Fruit fly (Drosophila melanogaster) whole organism, embryonic: ENCODE measurements around the gene TotX.

ENCODE experiments used
- Asciz ChIP-seq: fragments of 200-800 bp; sonication (Bioruptor generic); optimal IDR thresholded peaks from 2 replicates; lab custom pipeline; 2017; ENCODE audit warnings: missing biosample characterization, mild to moderate bottlenecking, missing genetic modification characterization, missing genetic modification reagents
- CG10209 ChIP-seq: fragments of 200-800 bp; sonication (Bioruptor generic); optimal IDR thresholded peaks from 3 replicates; lab custom pipeline; 2017; ENCODE audit warnings: missing biosample characterization, mild to moderate bottlenecking, missing genetic modification characterization, missing genetic modification reagents
- CG10565 ChIP-seq: fragments of 200-800 bp; sonication (Bioruptor generic); optimal IDR thresholded peaks from 3 replicates; lab custom pipeline; 2016; ENCODE audit warnings: missing biosample characterization, mild to moderate bottlenecking, missing genetic modification characterization
- CG11085 ChIP-seq: fragments of 200-800 bp; sonication (Bioruptor generic); IDR thresholded peaks from 2 replicates; pipeline ENCODE4 v1.3.6; 2022; ENCODE audit warnings: missing biosample characterization, missing genetic modification characterization
- CG13624 ChIP-seq: fragments of 200-800 bp; sonication (Bioruptor generic); optimal IDR thresholded peaks from 2 replicates; lab custom pipeline; 2016; ENCODE audit warnings: missing biosample characterization, missing genetic modification characterization
- CG14014 ChIP-seq: fragments of 200-800 bp; sonication (Bioruptor generic); IDR thresholded peaks from 2 replicates; pipeline ENCODE4 v1.3.6; 2022; ENCODE audit warnings: missing biosample characterization, missing genetic modification characterization
- CG16779 ChIP-seq: fragments of 200-800 bp; sonication (Bioruptor generic); IDR thresholded peaks from 2 replicates; pipeline ENCODE4 v1.3.6; 2022; ENCODE audit warnings: missing biosample characterization, missing genetic modification characterization
- CG16863 ChIP-seq: fragments of 200-800 bp; sonication (Bioruptor generic); optimal IDR thresholded peaks from 3 replicates; lab custom pipeline; 2016; ENCODE audit warnings: missing biosample characterization, missing genetic modification characterization
- CG1832 ChIP-seq: fragments of 200-800 bp; sonication (Bioruptor generic); optimal IDR thresholded peaks from 2 replicates; lab custom pipeline; 2017; ENCODE audit warnings: missing biosample characterization, mild to moderate bottlenecking, missing genetic modification characterization, inconsistent platforms
- CG31365 ChIP-seq: fragments of 200-800 bp; sonication (Bioruptor generic); optimal IDR thresholded peaks from 2 replicates; lab custom pipeline; 2018; ENCODE audit warnings: missing biosample characterization, mild to moderate bottlenecking, missing genetic modification characterization
- CG31441 ChIP-seq: fragments of 200-800 bp; sonication (Bioruptor generic); IDR thresholded peaks from 2 replicates; pipeline ENCODE4 v1.3.6; 2022; ENCODE audit warnings: missing biosample characterization, missing genetic modification characterization
- CG34422 ChIP-seq: fragments of 200-800 bp; sonication (Bioruptor generic); IDR thresholded peaks from 3 replicates; pipeline ENCODE4 v1.3.6; 2022; ENCODE audit warnings: missing biosample characterization, missing genetic modification characterization
- CG4328 ChIP-seq: fragments of 200-800 bp; sonication (Bioruptor generic); optimal IDR thresholded peaks from 3 replicates; lab custom pipeline; 2017; ENCODE audit warnings: missing biosample characterization, missing genetic modification reagents, missing genetic modification characterization
- CG4424 ChIP-seq: fragments of 200-800 bp; sonication (Bioruptor generic); optimal IDR thresholded peaks from 3 replicates; lab custom pipeline; 2016; ENCODE audit warnings: missing biosample characterization, missing genetic modification characterization
- CG4820 ChIP-seq: fragments of 200-800 bp; sonication (Bioruptor generic); optimal IDR thresholded peaks from 3 replicates; lab custom pipeline; 2016; ENCODE audit warnings: missing biosample characterization, missing genetic modification characterization
- CG6791 ChIP-seq: fragments of 200-800 bp; sonication (Bioruptor generic); IDR thresholded peaks from 3 replicates; pipeline ENCODE4 v1.3.6; 2022; ENCODE audit warnings: missing biosample characterization, missing genetic modification characterization; ENCODE audit not compliant: partially characterized antibody
- CG7372 ChIP-seq: fragments of 200-800 bp; sonication (Bioruptor generic); IDR thresholded peaks from 2 replicates; pipeline ENCODE4 v1.3.6; 2022; ENCODE audit warnings: missing biosample characterization, missing genetic modification characterization
- CG7556 ChIP-seq: fragments of 200-800 bp; sonication (Bioruptor generic); optimal IDR thresholded peaks from 2 replicates; lab custom pipeline; 2017; ENCODE audit warnings: missing biosample characterization, mild to moderate bottlenecking, missing genetic modification characterization
- CG7839 ChIP-seq: fragments of 200-800 bp; sonication (Bioruptor generic); optimal IDR thresholded peaks from 3 replicates; lab custom pipeline; 2018; ENCODE audit warnings: missing biosample characterization, mild to moderate bottlenecking, missing genetic modification characterization, moderate library complexity
- CG9437 ChIP-seq: fragments of 200-800 bp; sonication (Bioruptor generic); optimal IDR thresholded peaks from 2 replicates; lab custom pipeline; 2018; ENCODE audit warnings: missing biosample characterization, mild to moderate bottlenecking, missing genetic modification characterization
- CG9817 ChIP-seq: fragments of 200-800 bp; sonication (Bioruptor generic); optimal IDR thresholded peaks from 2 replicates; lab custom pipeline; 2018; ENCODE audit warnings: missing biosample characterization, mild to moderate bottlenecking, missing genetic modification characterization, moderate library complexity
- CG9876 ChIP-seq: fragments of 200-800 bp; sonication (Bioruptor generic); optimal IDR thresholded peaks from 2 replicates; lab custom pipeline; 2016; ENCODE audit warnings: missing biosample characterization, missing genetic modification characterization
- Chrac-16 ChIP-seq: fragments of 200-800 bp; sonication (Bioruptor generic); optimal IDR thresholded peaks from 3 replicates; lab custom pipeline; 2016; ENCODE audit warnings: missing biosample characterization, missing genetic modification characterization
- Dbx ChIP-seq: fragments of 200-800 bp; sonication (Bioruptor generic); IDR thresholded peaks from 3 replicates; pipeline ENCODE4 v1.3.6; 2022; ENCODE audit warnings: missing biosample characterization, missing genetic modification characterization
- Fer1 ChIP-seq: fragments of 200-800 bp; sonication (Bioruptor generic); optimal IDR thresholded peaks from 2 replicates; lab custom pipeline; 2017; ENCODE audit warnings: missing biosample characterization, mild to moderate bottlenecking, missing genetic modification characterization
- Gug ChIP-seq: fragments of 200-800 bp; sonication (Bioruptor generic); IDR thresholded peaks from 4 replicates; pipeline ENCODE4 v1.3.6; 2022; ENCODE audit warnings: missing biosample characterization, missing genetic modification characterization
- HLH54F ChIP-seq: fragments of 200-800 bp; sonication (Bioruptor generic); optimal IDR thresholded peaks from 3 replicates; lab custom pipeline; 2016; ENCODE audit warnings: missing biosample characterization, missing genetic modification characterization
- Lpt ChIP-seq: fragments of >200 bp; optimal IDR thresholded peaks from 2 replicates; lab custom pipeline; 2018; ENCODE audit warnings: missing biosample characterization, missing genetic modification characterization
- Sox102F ChIP-seq: fragments of 200-800 bp; sonication (Bioruptor generic); optimal IDR thresholded peaks from 2 replicates; lab custom pipeline; 2018; ENCODE audit warnings: missing biosample characterization, mild to moderate bottlenecking, missing genetic modification characterization, moderate library complexity
- Sry-δ ChIP-seq: fragments of 200-800 bp; sonication (Bioruptor generic); optimal IDR thresholded peaks from 2 replicates; lab custom pipeline; 2016; ENCODE audit warnings: missing biosample characterization, missing genetic modification characterization
- Usf ChIP-seq: fragments of 200-800 bp; sonication (Bioruptor generic); optimal IDR thresholded peaks from 2 replicates; lab custom pipeline; 2017; ENCODE audit warnings: missing genotype, missing biosample characterization, missing genetic modification characterization
- ab ChIP-seq: fragments of 200-800 bp; sonication (Bioruptor generic); optimal IDR thresholded peaks from 2 replicates; lab custom pipeline; 2016; ENCODE audit warnings: missing biosample characterization, missing genetic modification characterization
- ara ChIP-seq: fragments of 200-800 bp; sonication (Bioruptor generic); IDR thresholded peaks from 2 replicates; pipeline ENCODE4 v1.3.6; 2022; ENCODE audit warnings: missing biosample characterization, missing genetic modification characterization
- caup ChIP-seq: fragments of 200-800 bp; sonication (Bioruptor generic); optimal IDR thresholded peaks from 3 replicates; lab custom pipeline; 2017; ENCODE audit warnings: missing biosample characterization, mild to moderate bottlenecking, missing genetic modification characterization, moderate library complexity; ENCODE audit not compliant: severe bottlenecking
- cwo ChIP-seq: fragments of 200-800 bp; sonication (Bioruptor generic); optimal IDR thresholded peaks from 3 replicates; lab custom pipeline; 2017; ENCODE audit warnings: missing biosample characterization, missing genetic modification characterization, mild to moderate bottlenecking, moderate library complexity, missing genetic modification reagents
- dan ChIP-seq: fragments of 200-800 bp; sonication (Bioruptor generic); IDR thresholded peaks from 2 replicates; pipeline ENCODE4 v1.3.6; 2022; ENCODE audit warnings: missing biosample characterization, missing genetic modification characterization
- emc ChIP-seq: fragments of 200-800 bp; sonication (Bioruptor generic); optimal IDR thresholded peaks from 2 replicates; lab custom pipeline; 2016; ENCODE audit warnings: missing biosample characterization, missing genetic modification characterization
- ems ChIP-seq: fragments of 200-800 bp; sonication (Bioruptor generic); optimal IDR thresholded peaks from 3 replicates; lab custom pipeline; 2016; ENCODE audit warnings: missing biosample characterization, missing genetic modification characterization
- eve ChIP-seq, 2 experiments: fragments of >200 bp; optimal IDR thresholded peaks; 2 replicates each; lab custom pipeline; 2017; ENCODE audit warnings: missing biosample characterization in 2 of 2, missing genetic modification characterization in 2 of 2
- gcm2 ChIP-seq: fragments of 200-800 bp; sonication (Bioruptor generic); optimal IDR thresholded peaks from 2 replicates; lab custom pipeline; 2016; ENCODE audit warnings: missing biosample characterization, missing genetic modification characterization
- gsb ChIP-seq: fragments of 200-800 bp; sonication (Bioruptor generic); IDR thresholded peaks from 2 replicates; pipeline ENCODE4 v1.3.6; 2022; ENCODE audit warnings: missing biosample characterization, missing genetic modification characterization
- h ChIP-seq: fragments of >200 bp; optimal IDR thresholded peaks from 2 replicates; lab custom pipeline; 2017
- hth ChIP-seq: fragments of >200 bp; optimal IDR thresholded peaks from 2 replicates; lab custom pipeline; 2017; ENCODE audit warnings: inconsistent platforms
- jing ChIP-seq: fragments of 200-800 bp; sonication (Bioruptor generic); optimal IDR thresholded peaks from 2 replicates; lab custom pipeline; 2018; ENCODE audit warnings: missing biosample characterization, mild to moderate bottlenecking, missing genetic modification characterization
- knrl ChIP-seq: fragments of 200-800 bp; sonication (Bioruptor generic); IDR thresholded peaks from 3 replicates; pipeline ENCODE4 v1.3.6; 2022; ENCODE audit warnings: missing biosample characterization, missing genetic modification characterization; ENCODE audit not compliant: partially characterized antibody
- onecut ChIP-seq: fragments of 200-800 bp; sonication (Bioruptor generic); IDR thresholded peaks from 2 replicates; pipeline ENCODE4 v1.3.6; 2022; ENCODE audit warnings: missing biosample characterization, missing genetic modification characterization
- pb ChIP-seq: fragments of 200-800 bp; sonication (Bioruptor generic); optimal IDR thresholded peaks from 3 replicates; lab custom pipeline; 2016; ENCODE audit warnings: missing biosample characterization, missing genetic modification characterization
- ro ChIP-seq: fragments of 200-800 bp; sonication (Bioruptor generic); IDR thresholded peaks from 2 replicates; pipeline ENCODE4 v1.3.6; 2022; ENCODE audit warnings: missing biosample characterization, missing genetic modification characterization
- sd ChIP-seq: fragments of 200-800 bp; sonication (Bioruptor generic); optimal IDR thresholded peaks from 3 replicates; lab custom pipeline; 2018; ENCODE audit warnings: missing biosample characterization, mild to moderate bottlenecking, missing genetic modification characterization, moderate library complexity
- slou ChIP-seq: fragments of 200-800 bp; sonication (Bioruptor generic); optimal IDR thresholded peaks from 3 replicates; lab custom pipeline; 2016; ENCODE audit warnings: missing biosample characterization, missing genetic modification characterization
- sna ChIP-seq: fragments of 200-800 bp; sonication (Bioruptor generic); IDR thresholded peaks from 2 replicates; pipeline ENCODE4 v1.3.6; 2022; ENCODE audit warnings: missing biosample characterization, missing genetic modification characterization; ENCODE audit not compliant: partially characterized antibody
- tx ChIP-seq: fragments of 200-800 bp; sonication (Bioruptor generic); optimal IDR thresholded peaks from 2 replicates; lab custom pipeline; 2016; ENCODE audit warnings: missing biosample characterization, missing genetic modification characterization
- unpg ChIP-seq: fragments of 200-800 bp; sonication (Bioruptor generic); optimal IDR thresholded peaks from 3 replicates; lab custom pipeline; 2018; ENCODE audit warnings: missing biosample characterization, mild to moderate bottlenecking, missing genetic modification characterization, moderate library complexity
- yki ChIP-seq: fragments of >200 bp; optimal IDR thresholded peaks from 3 replicates; lab custom pipeline; 2018

TotX gene

DNA sequence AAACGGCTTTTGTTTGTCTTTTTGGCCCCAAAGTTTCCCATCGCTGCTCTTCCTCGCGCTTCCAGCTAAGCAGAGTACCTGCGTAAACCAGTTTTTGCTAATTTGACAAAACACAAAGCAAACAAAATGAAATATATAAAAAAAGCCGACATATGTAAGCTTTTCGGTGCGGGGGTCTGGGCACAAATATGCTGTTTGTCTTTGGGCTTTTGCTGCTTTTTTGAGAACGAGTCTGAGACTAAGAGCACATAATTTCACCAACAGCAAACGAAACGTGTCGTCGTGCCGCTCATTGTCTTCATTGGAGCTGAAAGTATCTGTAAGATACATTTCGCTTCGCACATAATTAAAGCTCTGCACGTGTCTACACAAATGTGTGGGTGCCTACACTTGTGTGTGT lies 10.5 kb upstream of the TotX start (continued):
- no peak for TF ChIP-seq CG9437
- no peak for TF ChIP-seq CG10209 (GFP tag; lab: Kevin White, UChicago)
- TF ChIP-seq CG11085 (GFP tag; lab: Robert Waterston, UW) = no peak
- no peak for TF ChIP-seq CG31365 (tag; lab: Kevin White, UChicago)
- no peak for TF ChIP-seq CG13624 (GFP tag; lab: Kevin White, UChicago)
- TF ChIP-seq CG4328 (GFP tag; lab: Kevin White, UChicago) = no peak
- TF ChIP-seq ara (GFP tag; lab: Robert Waterston, UW) = no peak
- no peak for TF ChIP-seq Asciz (GFP tag; lab: Kevin White, UChicago)
- TF ChIP-seq CG14014 (GFP tag; lab: Robert Waterston, UW) = no peak
- TF ChIP-seq eve (GFP tag; optimal IDR thresholded peaks at IDR 0.05; lab: Kevin White, UChicago) = no peak
- no peak for TF ChIP-seq CG4424 (GFP tag; lab: Kevin White, UChicago)
- TF ChIP-seq sd = peak; percentile 69
- 0 out of 3 replicates have a peak, but pooled peaks have one; percentile 39 for TF ChIP-seq Dbx
- TF ChIP-seq caup (GFP tag; lab: Kevin White, UChicago) = no peak
- TF ChIP-seq Sox102F (GFP tag; lab: Kevin White, UChicago) = no peak
- no peak for TF ChIP-seq Usf (GFP tag; lab: Kevin White, UChicago)
- no peak for TF ChIP-seq CG34422
- no peak for TF ChIP-seq dan (GFP tag; lab: Robert Waterston, UW)
- no peak for TF ChIP-seq CG10565 (GFP tag; lab: Kevin White, UChicago)
- TF ChIP-seq knrl (GFP tag; lab: Robert Waterston, UW) = no peak
- TF ChIP-seq Lpt (GFP tag; lab: Kevin White, UChicago) = no peak
- TF ChIP-seq emc (GFP tag; lab: Kevin White, UChicago) = no peak
- TF ChIP-seq sna (GFP tag; lab: Robert Waterston, UW) = 0 out of 2 replicates have a peak, but pooled peaks have one; percentile 12
- TF ChIP-seq gcm2 = no peak
- no peak for TF ChIP-seq Chrac-16 (GFP tag; lab: Kevin White, UChicago)
- no peak for TF ChIP-seq CG16863 (GFP tag; lab: Kevin White, UChicago)
- TF ChIP-seq CG6791 (GFP tag; lab: Robert Waterston, UW) = no peak
- TF ChIP-seq CG9876 (GFP tag; lab: Kevin White, UChicago) = no peak
- TF ChIP-seq CG7556 (GFP tag; lab: Kevin White, UChicago) = no peak
- no peak for TF ChIP-seq Gug (GFP tag; lab: Robert Waterston, UW)
- no peak for TF ChIP-seq ab (GFP tag; lab: Kevin White, UChicago)
- TF ChIP-seq HLH54F (GFP tag; lab: Kevin White, UChicago) = no peak
- TF ChIP-seq hth (lab: Kevin White, UChicago) = no peak
- TF ChIP-seq yki (lab: Kevin White, UChicago) = no peak
- no peak for TF ChIP-seq CG7372
- no peak for TF ChIP-seq Sry-δ (GFP tag; lab: Kevin White, UChicago)
- no peak for TF ChIP-seq Fer1 (GFP tag; lab: Kevin White, UChicago)
- TF ChIP-seq CG9817 = no peak
- no peak for TF ChIP-seq gsb
- no peak for TF ChIP-seq CG31441
- no peak for TF ChIP-seq unpg (GFP tag; lab: Kevin White, UChicago)
- TF ChIP-seq CG7839 (tag; lab: Kevin White, UChicago) = no peak
- TF ChIP-seq slou (GFP tag; lab: Kevin White, UChicago) = no peak
- TF ChIP-seq CG16779 (GFP tag; lab: Robert Waterston, UW) = no peak
- TF ChIP-seq onecut (GFP tag; lab: Robert Waterston, UW) = no peak
- peak; percentile 85 for TF ChIP-seq cwo (GFP tag; lab: Kevin White, UChicago)
- no peak for TF ChIP-seq ems (GFP tag; lab: Kevin White, UChicago)
- TF ChIP-seq tx = no peak
- no peak for TF ChIP-seq ro (GFP tag; lab: Robert Waterston, UW)
- no peak for TF ChIP-seq jing (GFP tag; lab: Kevin White, UChicago)
- no peak for TF ChIP-seq h (lab: Kevin White, UChicago)
- TF ChIP-seq pb (GFP tag; lab: Kevin White, UChicago) = no peak
- no peak for TF ChIP-seq CG4820 (GFP tag; lab: Kevin White, UChicago)
- TF ChIP-seq CG1832 (GFP tag; lab: Kevin White, UChicago) = no peak
